Fruit fly (Drosophila melanogaster) whole organism, embryonic: ENCODE results near the gene CG12106.

Experiments used
- Aef1 ChIP-seq: fragments of 200-800 bp; sonication (Bioruptor generic); IDR thresholded peaks from 3 replicates; pipeline ENCODE4 v1.3.6; 2022; ENCODE audit warnings: missing biosample characterization, missing genetic modification characterization
- CG13287 ChIP-seq: fragments of 200-800 bp; sonication (Bioruptor generic); IDR thresholded peaks from 2 replicates; pipeline ENCODE4 v1.3.6; 2022; ENCODE audit warnings: missing biosample characterization, missing genetic modification characterization; ENCODE audit not compliant: partially characterized antibody
- CG14050 ChIP-seq: fragments of 200-800 bp; sonication (Bioruptor generic); IDR thresholded peaks from 3 replicates; pipeline ENCODE4 v1.3.6; 2022; ENCODE audit warnings: missing biosample characterization, missing genetic modification characterization
- CG14667 ChIP-seq: fragments of 200-800 bp; sonication (Bioruptor generic); IDR thresholded peaks from 2 replicates; pipeline ENCODE4 v1.3.6; 2022; ENCODE audit warnings: missing biosample characterization, missing genetic modification characterization
- CG14710 ChIP-seq: fragments of 200-800 bp; sonication (Bioruptor generic); optimal IDR thresholded peaks from 3 replicates; lab custom pipeline; 2019; ENCODE audit warnings: missing biosample characterization, mild to moderate bottlenecking, missing genetic modification characterization, moderate library complexity
- CG15601 ChIP-seq: fragments of 200-800 bp; sonication (Bioruptor generic); optimal IDR thresholded peaks from 3 replicates; lab custom pipeline; 2019; ENCODE audit warnings: missing biosample characterization, mild to moderate bottlenecking, missing genetic modification characterization, moderate library complexity
- CG16863 ChIP-seq: fragments of 200-800 bp; sonication (Bioruptor generic); optimal IDR thresholded peaks from 3 replicates; lab custom pipeline; 2016; ENCODE audit warnings: missing biosample characterization, missing genetic modification characterization
- CG17328 ChIP-seq: fragments of 200-800 bp; sonication (Bioruptor generic); IDR thresholded peaks from 2 replicates; pipeline ENCODE4 v1.3.6; 2022; ENCODE audit warnings: missing biosample characterization, missing genetic modification characterization
- CG17568 ChIP-seq: fragments of 200-800 bp; sonication (Bioruptor generic); optimal IDR thresholded peaks from 2 replicates; lab custom pipeline; 2018; ENCODE audit warnings: missing biosample characterization, mild to moderate bottlenecking, missing genetic modification characterization, moderate library complexity
- CG2712 ChIP-seq: fragments of 200-800 bp; optimal IDR thresholded peaks from 3 replicates; lab custom pipeline; 2019; ENCODE audit warnings: missing biosample characterization, mild to moderate bottlenecking, missing genetic modification characterization, moderate library complexity
- CG33213 ChIP-seq: fragments of 200-800 bp; sonication (Bioruptor generic); optimal IDR thresholded peaks from 3 replicates; lab custom pipeline; 2016; ENCODE audit warnings: missing biosample characterization, missing genetic modification characterization
- CG34224 ChIP-seq: fragments of 200-800 bp; sonication (Bioruptor generic); IDR thresholded peaks from 3 replicates; pipeline ENCODE4 v1.3.6; 2022; ENCODE audit warnings: missing biosample characterization, missing genetic modification characterization; ENCODE audit not compliant: partially characterized antibody
- CG42726 ChIP-seq: fragments of 200-800 bp; sonication (Bioruptor generic); IDR thresholded peaks from 2 replicates; pipeline ENCODE4 v1.3.6; 2022; ENCODE audit warnings: missing biosample characterization, missing genetic modification characterization; ENCODE audit not compliant: partially characterized antibody
- CG43689 ChIP-seq: fragments of 200-800 bp; sonication (Bioruptor generic); IDR thresholded peaks from 2 replicates; pipeline ENCODE4 v1.3.6; 2022; ENCODE audit warnings: missing biosample characterization, missing genetic modification characterization
- CG4617 ChIP-seq: fragments of 200-800 bp; sonication (Bioruptor generic); optimal IDR thresholded peaks from 3 replicates; lab custom pipeline; 2016; ENCODE audit warnings: missing biosample characterization, missing genetic modification characterization, borderline replicate concordance
- CG6765 ChIP-seq: fragments of 200-800 bp; sonication (Bioruptor generic); optimal IDR thresholded peaks from 3 replicates; lab custom pipeline; 2017; ENCODE audit warnings: missing biosample characterization, mild to moderate bottlenecking, missing genetic modification characterization
- CG8478 ChIP-seq: fragments of >200 bp; optimal IDR thresholded peaks from 2 replicates; lab custom pipeline; 2018
- CG9797 ChIP-seq: fragments of 200-800 bp; sonication (Bioruptor generic); optimal IDR thresholded peaks from 3 replicates; lab custom pipeline; 2018; ENCODE audit warnings: missing biosample characterization, mild to moderate bottlenecking, missing genetic modification characterization
- CTCF ChIP-seq: fragments of 200-800 bp; sonication (Bioruptor generic); optimal IDR thresholded peaks from 2 replicates; lab custom pipeline; 2017; ENCODE audit warnings: missing biosample characterization, mild to moderate bottlenecking, missing genetic modification characterization, moderate library complexity
- Dek ChIP-seq: fragments of 200-800 bp; sonication (Bioruptor generic); optimal IDR thresholded peaks from 3 replicates; lab custom pipeline; 2019; ENCODE audit warnings: missing biosample characterization, mild to moderate bottlenecking, missing genetic modification characterization, moderate library complexity
- Doc3 ChIP-seq: fragments of 200-800 bp; sonication (Bioruptor generic); IDR thresholded peaks from 3 replicates; pipeline ENCODE4 v1.3.6; 2022; ENCODE audit warnings: missing biosample characterization, missing genetic modification characterization; ENCODE audit not compliant: partially characterized antibody
- E2f2 ChIP-seq: fragments of 200-800 bp; sonication (Bioruptor generic); IDR thresholded peaks from 2 replicates; pipeline ENCODE4 v1.3.6; 2022; ENCODE audit warnings: missing biosample characterization, missing genetic modification characterization
- H15 ChIP-seq: fragments of 200-800 bp; sonication (Bioruptor generic); IDR thresholded peaks from 3 replicates; pipeline ENCODE4 v1.3.6; 2022; ENCODE audit warnings: missing biosample characterization, missing genetic modification characterization
- HmgD ChIP-seq: fragments of 200-800 bp; sonication (Bioruptor generic); optimal IDR thresholded peaks from 3 replicates; lab custom pipeline; 2016; ENCODE audit warnings: missing biosample characterization, missing genetic modification characterization
- Hr51 ChIP-seq, 2 experiments: fragments of 200-800 bp; sonication (Bioruptor generic); optimal IDR thresholded peaks; 2 replicates in 1 of 2; 3 replicates in 1 of 2; lab custom pipeline; 2016 to 2018; ENCODE audit warnings: missing biosample characterization in 2 of 2, missing genetic modification characterization in 2 of 2, mild to moderate bottlenecking in 1 of 2, moderate library complexity in 1 of 2
- Myb ChIP-seq: fragments of 200-800 bp; sonication (Bioruptor generic); optimal IDR thresholded peaks from 2 replicates; lab custom pipeline; 2016; ENCODE audit warnings: missing biosample characterization, missing genetic modification characterization
- Pdp1 ChIP-seq, 2 experiments: fragments of 200-800 bp; sonication (Bioruptor generic); optimal IDR thresholded peaks; 3 replicates each; lab custom pipeline; 2016; ENCODE audit warnings: missing biosample characterization in 2 of 2, missing genetic modification characterization in 2 of 2, mild to moderate bottlenecking in 1 of 2, moderate library complexity in 1 of 2
- Stat92E ChIP-seq, 3 experiments: fragments of >200 bp in 2 of 3; fragments of 200-800 bp in 1 of 3; sonication (Bioruptor generic) in 1 of 3; optimal IDR thresholded peaks; 2 replicates each; lab custom pipeline; 2017 to 2019; ENCODE audit warnings: missing biosample characterization in 3 of 3, missing genetic modification characterization in 3 of 3, mild to moderate bottlenecking in 1 of 3, moderate library complexity in 1 of 3
- TFAM ChIP-seq: fragments of 200-800 bp; sonication (Bioruptor generic); optimal IDR thresholded peaks from 2 replicates; lab custom pipeline; 2017; ENCODE audit warnings: missing biosample characterization, missing genetic modification characterization, inconsistent platforms
- Trl ChIP-seq, 3 experiments: fragments of >200 bp in 2 of 3; fragments of 200-800 bp in 1 of 3; sonication (Bioruptor generic) in 1 of 3; optimal IDR thresholded peaks; 2 replicates in 1 of 3; 3 replicates in 2 of 3; lab custom pipeline; 2016 to 2017; ENCODE audit warnings: missing biosample characterization in 1 of 3, missing genetic modification characterization in 1 of 3
- abd-A ChIP-seq: fragments of 200-800 bp; sonication (Bioruptor generic); optimal IDR thresholded peaks from 3 replicates; lab custom pipeline; 2019; ENCODE audit warnings: missing biosample characterization, mild to moderate bottlenecking, missing genetic modification characterization, moderate library complexity
- ap ChIP-seq: fragments of 200-800 bp; sonication (Bioruptor generic); IDR thresholded peaks from 2 replicates; pipeline ENCODE4 v1.3.6; 2022; ENCODE audit warnings: missing biosample characterization, missing genetic modification characterization
- cad ChIP-seq: fragments of >200 bp; optimal IDR thresholded peaks from 2 replicates; lab custom pipeline; 2017; ENCODE audit warnings: missing biosample characterization, missing genetic modification characterization
- chm ChIP-seq: fragments of 200-800 bp; sonication (Bioruptor generic); IDR thresholded peaks from 2 replicates; pipeline ENCODE4 v1.3.6; 2022; ENCODE audit warnings: missing biosample characterization, missing genetic modification characterization
- ci ChIP-seq: fragments of 200-800 bp; sonication (Bioruptor generic); IDR thresholded peaks from 3 replicates; pipeline ENCODE4 v1.3.6; 2022; ENCODE audit warnings: missing biosample characterization, missing genetic modification characterization
- crp ChIP-seq, 2 experiments: fragments of 200-800 bp; sonication (Bioruptor generic); optimal IDR thresholded peaks; 2 replicates in 1 of 2; 3 replicates in 1 of 2; lab custom pipeline; 2017; ENCODE audit warnings: missing biosample characterization in 2 of 2, missing genetic modification characterization in 2 of 2, mild to moderate bottlenecking in 1 of 2, moderate library complexity in 1 of 2
- dimm ChIP-seq: fragments of 200-800 bp; sonication (Bioruptor generic); IDR thresholded peaks from 2 replicates; pipeline ENCODE4 v1.3.6; 2022; ENCODE audit warnings: missing biosample characterization, missing genetic modification characterization
- disco-r ChIP-seq: fragments of 200-800 bp; sonication (Bioruptor generic); optimal IDR thresholded peaks from 2 replicates; lab custom pipeline; 2016; ENCODE audit warnings: missing biosample characterization, missing genetic modification characterization
- exex ChIP-seq: fragments of 200-800 bp; sonication (Bioruptor generic); optimal IDR thresholded peaks from 4 replicates; lab custom pipeline; 2018; ENCODE audit warnings: missing biosample characterization, mild to moderate bottlenecking, missing genetic modification characterization, moderate library complexity
- gce ChIP-seq: fragments of 200-800 bp; sonication (Bioruptor generic); IDR thresholded peaks from 3 replicates; pipeline ENCODE4 v1.3.6; 2022; ENCODE audit warnings: missing biosample characterization, missing genetic modification characterization
- hb ChIP-seq: fragments of 200-800 bp; sonication (Bioruptor generic); IDR thresholded peaks from 3 replicates; pipeline ENCODE4 v1.3.6; 2022; ENCODE audit warnings: missing biosample characterization, missing genetic modification characterization; ENCODE audit not compliant: partially characterized antibody
- lov ChIP-seq, 2 experiments: fragments of 200-800 bp in 1 of 2; fragments of >200 bp in 1 of 2; sonication (Bioruptor generic) in 1 of 2; IDR thresholded peaks in 1 of 2; optimal IDR thresholded peaks in 1 of 2; 2 replicates in 1 of 2; 3 replicates in 1 of 2; pipeline versions ENCODE4 v1.3.6 to Lab custom; 2017 to 2022; ENCODE audit warnings: missing biosample characterization in 1 of 2, missing genetic modification characterization in 1 of 2
- mam ChIP-seq: fragments of 200-800 bp; sonication (Bioruptor generic); optimal IDR thresholded peaks from 3 replicates; lab custom pipeline; 2016; ENCODE audit warnings: missing biosample characterization, missing genetic modification characterization
- oc ChIP-seq: fragments of 200-800 bp; sonication (Bioruptor generic); optimal IDR thresholded peaks from 2 replicates; lab custom pipeline; 2018; ENCODE audit warnings: missing biosample characterization, mild to moderate bottlenecking, missing genetic modification characterization, moderate library complexity
- phol ChIP-seq: fragments of 200-800 bp; sonication (Bioruptor generic); optimal IDR thresholded peaks from 3 replicates; lab custom pipeline; 2018; ENCODE audit warnings: missing biosample characterization, mild to moderate bottlenecking, missing genetic modification characterization, moderate library complexity
- shn ChIP-seq: fragments of 200-800 bp; sonication (Bioruptor generic); optimal IDR thresholded peaks from 3 replicates; lab custom pipeline; 2016; ENCODE audit warnings: missing biosample characterization, missing genetic modification characterization
- sr ChIP-seq: fragments of 200-800 bp; sonication (Bioruptor generic); IDR thresholded peaks from 3 replicates; pipeline ENCODE4 v1.3.6; 2022; ENCODE audit warnings: missing biosample characterization, missing genetic modification characterization
- toy ChIP-seq: fragments of 200-800 bp; sonication (Bioruptor generic); IDR thresholded peaks from 2 replicates; pipeline ENCODE4 v1.3.6; 2022; ENCODE audit warnings: missing biosample characterization, missing genetic modification characterization
- vnd ChIP-seq: fragments of 200-800 bp; sonication (Bioruptor generic); IDR thresholded peaks from 3 replicates; pipeline ENCODE4 v1.3.6; 2022; ENCODE audit warnings: missing biosample characterization, missing genetic modification characterization; ENCODE audit not compliant: partially characterized antibody

The CG12106 gene

dm6 chrX:9161912-9162311, 31.8 kb upstream of the CG12106 start, which contains the start of the genes Zpr1 and CG44532 (continued):
- TF ChIP-seq CG42726 (no peak), Doc3 (GFP tag; lab: Robert Waterston, UW) (peak; percentile 50; the same call in 2 of the 3 replicates), Dek (tag; lab: Kevin White, UChicago) (no peak), CTCF (no peak), CG16863 (no peak), cad (GFP tag; lab: Kevin White, UChicago) (no peak), CG43689 (GFP tag; lab: Robert Waterston, UW) (no peak), CG9797 (GFP tag; lab: Kevin White, UChicago) (peak; percentile 21), CG17328 (GFP tag; lab: Robert Waterston, UW) (no peak), Aef1 (GFP tag; lab: Robert Waterston, UW) (no peak), disco-r (no peak), CG33213 (GFP tag; lab: Kevin White, UChicago) (no peak), abd-A (tag; lab: Kevin White, UChicago) (no peak), CG13287 (GFP tag; lab: Robert Waterston, UW) (peak; percentile 77)

DNA sequence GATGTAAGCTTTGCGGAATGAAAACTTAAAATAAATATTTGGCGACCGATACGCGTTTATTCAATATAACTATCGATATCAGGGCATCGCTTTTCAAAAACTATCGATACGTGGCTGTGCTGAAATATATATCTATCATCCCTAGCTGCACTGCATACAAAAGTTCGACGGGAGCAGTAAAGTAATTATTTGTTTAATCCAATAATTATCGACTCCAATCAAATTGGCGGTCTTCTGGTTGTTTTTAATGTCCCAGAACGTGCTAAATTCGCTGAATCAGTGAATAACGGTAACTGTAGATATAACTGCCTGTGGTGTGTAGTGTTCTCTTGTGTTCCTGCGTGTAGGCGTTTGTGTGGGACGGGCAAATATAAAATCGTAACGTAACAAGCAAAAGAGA, 30.6 kb upstream of the CG12106 start, which contains the start of gene mei-P26:
mei-P26 (plus strand) TSS at position 146 of the 400 bp plus-strand sequence.
- TF ChIP-seq vnd (GFP tag; lab: Robert Waterston, UW) (peak; percentile 75), oc (no peak), CG4617 (GFP tag; lab: Kevin White, UChicago) (peak; percentile 6), sr (GFP tag; lab: Robert Waterston, UW) (0 out of 3 replicates have a peak, but pooled peaks have one; percentile 11), CG8478 (no peak), CG6765 (GFP tag; lab: Kevin White, UChicago) (no peak), Pdp1 (GFP tag; optimal IDR thresholded peaks at IDR 0.05; lab: Kevin White, UChicago) (peak in 1 of 2 experiments; percentile 26), Hr51 (GFP tag; optimal IDR thresholded peaks at IDR 0.05; lab: Kevin White, UChicago) (no peak), ci (GFP tag; lab: Robert Waterston, UW) (no peak), CG2712 (tag; lab: Kevin White, UChicago) (peak; percentile 22), chm (GFP tag; lab: Robert Waterston, UW) (no peak), HmgD (GFP tag; lab: Kevin White, UChicago) (no peak), CG14710 (tag; lab: Kevin White, UChicago) (peak; percentile 26), gce (GFP tag; lab: Robert Waterston, UW) (no peak), dimm (GFP tag; lab: Robert Waterston, UW) (no peak), TFAM (GFP tag; lab: Kevin White, UChicago) (no peak), CG34224 (GFP tag; lab: Robert Waterston, UW) (peak; percentile 82), phol (tag; lab: Kevin White, UChicago) (peak; percentile 52), shn (GFP tag; lab: Kevin White, UChicago) (no peak), H15 (GFP tag; lab: Robert Waterston, UW) (no peak), Stat92E (GFP tag; optimal IDR thresholded peaks at IDR 0.05; lab: Kevin White, UChicago) (no peak), lov (optimal IDR thresholded peaks at IDR 0.05; lab: Kevin White, UChicago) (no peak), lov (GFP tag; IDR thresholded peaks at IDR 0.05; lab: Robert Waterston, UW) (no peak), Trl (optimal IDR thresholded peaks at IDR 0.05; lab: Kevin White, UChicago) (no peak), Trl (GFP tag; optimal IDR thresholded peaks at IDR 0.05; lab: Kevin White, UChicago) (no peak), Myb (no peak), CG14050 (no peak), CG14667 (GFP tag; lab: Robert Waterston, UW) (no peak), E2f2 (GFP tag; lab: Robert Waterston, UW) (peak; percentile 56), CG13287 (GFP tag; lab: Robert Waterston, UW) (peak; percentile 86), mam (GFP tag; lab: Kevin White, UChicago) (no peak), crp (GFP tag; optimal IDR thresholded peaks at IDR 0.05; lab: Kevin White, UChicago) (peak in 1 of 2 experiments; percentile 12), toy (GFP tag; lab: Robert Waterston, UW) (no peak), hb (GFP tag; lab: Robert Waterston, UW) (peak; percentile 81), CG17568 (GFP tag; lab: Kevin White, UChicago) (peak; percentile 58), CG15601 (tag; lab: Kevin White, UChicago) (no peak), exex (tag; lab: Kevin White, UChicago) (peak; percentile 17), ap (GFP tag; lab: Robert Waterston, UW) (no peak)
